Fruit fly (Drosophila melanogaster) whole organism, embryonic: ENCODE results near the gene CG2865.
A peak's percentile ranks its signal among the peaks of the same experiment; 100 is the strongest.

Experiments used
- Ada2b ChIP-seq: fragments of 200-800 bp; sonication (Bioruptor generic); IDR thresholded peaks from 2 replicates; pipeline ENCODE4 v1.3.6; 2022; ENCODE audit warnings: missing biosample characterization, missing genetic modification characterization
- Aef1 ChIP-seq: fragments of 200-800 bp; sonication (Bioruptor generic); IDR thresholded peaks from 3 replicates; pipeline ENCODE4 v1.3.6; 2022; ENCODE audit warnings: missing biosample characterization, missing genetic modification characterization
- Bgb ChIP-seq: fragments of 200-800 bp; sonication (Bioruptor generic); IDR thresholded peaks from 2 replicates; pipeline ENCODE4 v1.3.6; 2022; ENCODE audit warnings: missing biosample characterization, missing genetic modification characterization; ENCODE audit not compliant: partially characterized antibody
- BtbVII ChIP-seq: fragments of 200-800 bp; sonication (Bioruptor generic); optimal IDR thresholded peaks from 3 replicates; lab custom pipeline; 2017; ENCODE audit warnings: missing biosample characterization, mild to moderate bottlenecking, missing genetic modification characterization
- CG10274 ChIP-seq: fragments of 200-800 bp; sonication (Bioruptor generic); optimal IDR thresholded peaks from 3 replicates; lab custom pipeline; 2017; ENCODE audit warnings: missing biosample characterization, mild to moderate bottlenecking, missing genetic modification characterization
- CG12942 ChIP-seq: fragments of 200-800 bp; sonication (Bioruptor generic); optimal IDR thresholded peaks from 3 replicates; lab custom pipeline; 2016; ENCODE audit warnings: missing biosample characterization, missing genetic modification characterization
- CG17568 ChIP-seq: fragments of 200-800 bp; sonication (Bioruptor generic); optimal IDR thresholded peaks from 2 replicates; lab custom pipeline; 2018; ENCODE audit warnings: missing biosample characterization, mild to moderate bottlenecking, missing genetic modification characterization, moderate library complexity
- CG17829 ChIP-seq: fragments of 200-800 bp; optimal IDR thresholded peaks from 2 replicates; lab custom pipeline; 2019; ENCODE audit warnings: missing biosample characterization, mild to moderate bottlenecking, missing genetic modification characterization, moderate library complexity
- CG2199 ChIP-seq: fragments of 200-800 bp; sonication (Bioruptor generic); IDR thresholded peaks from 3 replicates; pipeline ENCODE4 v1.3.6; 2022; ENCODE audit warnings: missing biosample characterization, missing genetic modification characterization
- CG2202 ChIP-seq: fragments of 200-800 bp; sonication (Bioruptor generic); optimal IDR thresholded peaks from 2 replicates; lab custom pipeline; 2018; ENCODE audit warnings: missing biosample characterization, mild to moderate bottlenecking, missing genetic modification characterization
- CG32767 ChIP-seq: fragments of 200-800 bp; sonication (Bioruptor generic); IDR thresholded peaks from 2 replicates; pipeline ENCODE4 v1.3.6; 2022; ENCODE audit warnings: missing biosample characterization, missing genetic modification characterization
- CG34224 ChIP-seq: fragments of 200-800 bp; sonication (Bioruptor generic); IDR thresholded peaks from 3 replicates; pipeline ENCODE4 v1.3.6; 2022; ENCODE audit warnings: missing biosample characterization, missing genetic modification characterization; ENCODE audit not compliant: partially characterized antibody
- CG4360 ChIP-seq: fragments of 200-800 bp; sonication (Bioruptor generic); IDR thresholded peaks from 2 replicates; pipeline ENCODE4 v1.3.6; 2022; ENCODE audit warnings: missing biosample characterization, missing genetic modification characterization
- CG4424 ChIP-seq: fragments of 200-800 bp; sonication (Bioruptor generic); optimal IDR thresholded peaks from 3 replicates; lab custom pipeline; 2016; ENCODE audit warnings: missing biosample characterization, missing genetic modification characterization
- CG6272 ChIP-seq: fragments of 200-800 bp; sonication (Bioruptor generic); IDR thresholded peaks from 2 replicates; pipeline ENCODE4 v1.3.6; 2022; ENCODE audit warnings: missing biosample characterization, missing genetic modification characterization
- CG7745 ChIP-seq: fragments of 200-800 bp; sonication (Bioruptor generic); optimal IDR thresholded peaks from 2 replicates; lab custom pipeline; 2018; ENCODE audit warnings: missing biosample characterization, mild to moderate bottlenecking, missing genetic modification characterization, moderate library complexity
- CG8359 ChIP-seq: fragments of 200-800 bp; sonication (Bioruptor generic); optimal IDR thresholded peaks from 2 replicates; lab custom pipeline; 2017; ENCODE audit warnings: missing biosample characterization, mild to moderate bottlenecking, missing genetic modification characterization, borderline replicate concordance
- CG8924 ChIP-seq: fragments of 200-800 bp; optimal IDR thresholded peaks from 3 replicates; lab custom pipeline; 2019; ENCODE audit warnings: missing biosample characterization, mild to moderate bottlenecking, missing genetic modification characterization, moderate library complexity
- CG9797 ChIP-seq: fragments of 200-800 bp; sonication (Bioruptor generic); optimal IDR thresholded peaks from 3 replicates; lab custom pipeline; 2018; ENCODE audit warnings: missing biosample characterization, mild to moderate bottlenecking, missing genetic modification characterization
- CTCF ChIP-seq: fragments of 200-800 bp; sonication (Bioruptor generic); optimal IDR thresholded peaks from 2 replicates; lab custom pipeline; 2017; ENCODE audit warnings: missing biosample characterization, mild to moderate bottlenecking, missing genetic modification characterization, moderate library complexity
- CoRest ChIP-seq: fragments of 200-800 bp; sonication (Bioruptor generic); optimal IDR thresholded peaks from 3 replicates; lab custom pipeline; 2018; ENCODE audit warnings: missing biosample characterization, mild to moderate bottlenecking, missing genetic modification characterization, moderate library complexity
- D19A ChIP-seq: fragments of 200-800 bp; optimal IDR thresholded peaks from 3 replicates; lab custom pipeline; 2019; ENCODE audit warnings: missing biosample characterization, mild to moderate bottlenecking, missing genetic modification characterization, moderate library complexity
- GATAe ChIP-seq: fragments of 200-800 bp; sonication (Bioruptor generic); conservative IDR thresholded peaks from 2 replicates; pipeline ENCODE4 v1.3.6; 2022; ENCODE audit warnings: missing biosample characterization, missing genetic modification characterization
- HmgZ ChIP-seq: fragments of 200-800 bp; sonication (Bioruptor generic); optimal IDR thresholded peaks from 2 replicates; lab custom pipeline; 2018; ENCODE audit warnings: missing biosample characterization, mild to moderate bottlenecking, missing genetic modification characterization
- Hmr ChIP-seq: fragments of 200-800 bp; sonication (Bioruptor generic); optimal IDR thresholded peaks from 3 replicates; lab custom pipeline; 2017; ENCODE audit warnings: mild to moderate bottlenecking, missing biosample characterization, missing genetic modification reagents, missing genetic modification characterization
- Hmx ChIP-seq: fragments of 200-800 bp; sonication (Bioruptor generic); optimal IDR thresholded peaks from 2 replicates; lab custom pipeline; 2016; ENCODE audit warnings: missing biosample characterization, missing genetic modification characterization
- Lpt ChIP-seq: fragments of >200 bp; optimal IDR thresholded peaks from 2 replicates; lab custom pipeline; 2018; ENCODE audit warnings: missing biosample characterization, missing genetic modification characterization
- MBD-R2 ChIP-seq: fragments of 200-800 bp; sonication (Bioruptor generic); IDR thresholded peaks from 2 replicates; pipeline ENCODE4 v1.3.6; 2022; ENCODE audit warnings: missing biosample characterization, missing genetic modification characterization
- NFAT ChIP-seq: fragments of 200-800 bp; sonication (Bioruptor generic); IDR thresholded peaks from 2 replicates; pipeline ENCODE4 v1.3.6; 2022; ENCODE audit warnings: missing biosample characterization, missing genetic modification characterization
- Nf-YC ChIP-seq: fragments of 200-800 bp; optimal IDR thresholded peaks from 3 replicates; lab custom pipeline; 2019; ENCODE audit warnings: missing biosample characterization, mild to moderate bottlenecking, missing genetic modification characterization, moderate library complexity
- ash1 ChIP-seq: fragments of 200-800 bp; sonication (Bioruptor generic); optimal IDR thresholded peaks from 2 replicates; lab custom pipeline; 2018; ENCODE audit warnings: missing biosample characterization, mild to moderate bottlenecking, missing genetic modification characterization
- bbx ChIP-seq: fragments of 200-800 bp; sonication (Bioruptor generic); IDR thresholded peaks from 2 replicates; pipeline ENCODE4 v1.3.6; 2022; ENCODE audit warnings: missing biosample characterization, missing genetic modification characterization; ENCODE audit not compliant: partially characterized antibody
- bigmax ChIP-seq: fragments of 200-800 bp; sonication (Bioruptor generic); optimal IDR thresholded peaks from 2 replicates; lab custom pipeline; 2018; ENCODE audit warnings: missing biosample characterization, mild to moderate bottlenecking, missing genetic modification characterization
- ci ChIP-seq: fragments of 200-800 bp; sonication (Bioruptor generic); IDR thresholded peaks from 3 replicates; pipeline ENCODE4 v1.3.6; 2022; ENCODE audit warnings: missing biosample characterization, missing genetic modification characterization
- croc ChIP-seq: fragments of 200-800 bp; sonication (Bioruptor generic); conservative IDR thresholded peaks from 3 replicates; pipeline ENCODE4 v1.3.6; 2022; ENCODE audit warnings: missing biosample characterization, missing genetic modification characterization
- cwo ChIP-seq: fragments of 200-800 bp; sonication (Bioruptor generic); optimal IDR thresholded peaks from 3 replicates; lab custom pipeline; 2017; ENCODE audit warnings: missing biosample characterization, missing genetic modification characterization, mild to moderate bottlenecking, moderate library complexity, missing genetic modification reagents
- disco-r ChIP-seq: fragments of 200-800 bp; sonication (Bioruptor generic); optimal IDR thresholded peaks from 2 replicates; lab custom pipeline; 2016; ENCODE audit warnings: missing biosample characterization, missing genetic modification characterization
- exex ChIP-seq: fragments of 200-800 bp; sonication (Bioruptor generic); optimal IDR thresholded peaks from 4 replicates; lab custom pipeline; 2018; ENCODE audit warnings: missing biosample characterization, mild to moderate bottlenecking, missing genetic modification characterization, moderate library complexity
- gce ChIP-seq: fragments of 200-800 bp; sonication (Bioruptor generic); IDR thresholded peaks from 3 replicates; pipeline ENCODE4 v1.3.6; 2022; ENCODE audit warnings: missing biosample characterization, missing genetic modification characterization
- gcm ChIP-seq: fragments of 200-800 bp; sonication (Bioruptor generic); optimal IDR thresholded peaks from 2 replicates; lab custom pipeline; 2019; ENCODE audit warnings: missing biosample characterization, mild to moderate bottlenecking, missing genetic modification characterization, moderate library complexity
- jumu ChIP-seq: fragments of 200-800 bp; sonication (Bioruptor generic); optimal IDR thresholded peaks from 3 replicates; lab custom pipeline; 2016; ENCODE audit warnings: missing biosample characterization, missing genetic modification characterization
- kah ChIP-seq: fragments of 200-800 bp; sonication (Bioruptor generic); optimal IDR thresholded peaks from 2 replicates; lab custom pipeline; 2018; ENCODE audit warnings: missing biosample characterization, mild to moderate bottlenecking, missing genetic modification characterization
- oc ChIP-seq: fragments of 200-800 bp; sonication (Bioruptor generic); optimal IDR thresholded peaks from 2 replicates; lab custom pipeline; 2018; ENCODE audit warnings: missing biosample characterization, mild to moderate bottlenecking, missing genetic modification characterization, moderate library complexity
- onecut ChIP-seq: fragments of 200-800 bp; sonication (Bioruptor generic); IDR thresholded peaks from 2 replicates; pipeline ENCODE4 v1.3.6; 2022; ENCODE audit warnings: missing biosample characterization, missing genetic modification characterization
- run ChIP-seq: fragments of 200-800 bp; sonication (Bioruptor generic); optimal IDR thresholded peaks from 3 replicates; lab custom pipeline; 2018; ENCODE audit warnings: missing biosample characterization, mild to moderate bottlenecking, missing genetic modification characterization
- shn ChIP-seq: fragments of 200-800 bp; sonication (Bioruptor generic); optimal IDR thresholded peaks from 3 replicates; lab custom pipeline; 2016; ENCODE audit warnings: missing biosample characterization, missing genetic modification characterization
- wek ChIP-seq: fragments of 200-800 bp; sonication (Bioruptor generic); optimal IDR thresholded peaks from 3 replicates; lab custom pipeline; 2018; ENCODE audit warnings: missing biosample characterization, mild to moderate bottlenecking, missing genetic modification characterization, moderate library complexity
- zf30C ChIP-seq: fragments of 200-800 bp; sonication (Bioruptor generic); optimal IDR thresholded peaks from 3 replicates; lab custom pipeline; 2018; ENCODE audit warnings: missing biosample characterization, mild to moderate bottlenecking, missing genetic modification characterization
- zfh1 ChIP-seq: fragments of 200-800 bp; sonication (Bioruptor generic); IDR thresholded peaks from 3 replicates; pipeline ENCODE4 v1.3.6; 2022; ENCODE audit warnings: missing biosample characterization, missing genetic modification characterization

CG2865 gene

dm6 chrX:2301613-2302522, 8.7 kb upstream of the CG2865 start (continued):
- peak; percentile 61 for TF ChIP-seq kah (GFP tag; lab: Kevin White, UChicago)
- peak; percentile 76 for TF ChIP-seq oc (tag; lab: Kevin White, UChicago)
- TF ChIP-seq Ada2b, result peak; percentile 84
- TF ChIP-seq bigmax, result no peak
- TF ChIP-seq bbx, result no peak
- peak; percentile 84 for TF ChIP-seq CG17829 (tag; lab: Kevin White, UChicago)
- TF ChIP-seq CG12942, result peak; percentile 79
- peak; percentile 88 for TF ChIP-seq ci (GFP tag; lab: Robert Waterston, UW)
- TF ChIP-seq CG32767 (GFP tag; lab: Robert Waterston, UW), result peak; percentile 90
- peak; percentile 63 for TF ChIP-seq BtbVII (GFP tag; lab: Kevin White, UChicago)
- TF ChIP-seq exex, result no peak
- peak; percentile 79 for TF ChIP-seq CG4424
- TF ChIP-seq Bgb (GFP tag; lab: Robert Waterston, UW), result no peak
- no peak for TF ChIP-seq ash1 (GFP tag; lab: Kevin White, UChicago)
- peak; percentile 60 for TF ChIP-seq HmgZ (tag; lab: Kevin White, UChicago)
- peak; percentile 52 for TF ChIP-seq CG2202 (tag; lab: Kevin White, UChicago)
- TF ChIP-seq gcm (GFP tag; lab: Kevin White, UChicago), result peak; percentile 76
- TF ChIP-seq NFAT (GFP tag; lab: Robert Waterston, UW), result peak; percentile 60; the same call in 1 of the 2 replicates
- no peak for TF ChIP-seq zf30C (GFP tag; lab: Kevin White, UChicago)
- peak; percentile 64 for TF ChIP-seq CG6272
- TF ChIP-seq CG17568, result peak; percentile 75
- peak; percentile 62 for TF ChIP-seq CG10274 (GFP tag; lab: Kevin White, UChicago)
- TF ChIP-seq croc (GFP tag; lab: Robert Waterston, UW), result peak; percentile 81
- peak; percentile 70 for TF ChIP-seq disco-r (GFP tag; lab: Kevin White, UChicago)
- TF ChIP-seq CG34224 (GFP tag; lab: Robert Waterston, UW), result no peak
- peak; percentile 80 for TF ChIP-seq zfh1 (GFP tag; lab: Robert Waterston, UW)
- peak; percentile 41 for TF ChIP-seq CG4360 (GFP tag; lab: Robert Waterston, UW)
- peak; percentile 62 for TF ChIP-seq cwo (GFP tag; lab: Kevin White, UChicago)
- peak; percentile 58 for TF ChIP-seq Nf-YC (tag; lab: Kevin White, UChicago)
- TF ChIP-seq CG8359 (GFP tag; lab: Kevin White, UChicago), result peak; percentile 67
- no peak; the same call in 1 of the 2 replicates for TF ChIP-seq GATAe (GFP tag; lab: Robert Waterston, UW)
- TF ChIP-seq shn, result peak; percentile 84
- TF ChIP-seq CG9797, result no peak
- TF ChIP-seq Aef1 (GFP tag; lab: Robert Waterston, UW), result peak; percentile 78
- TF ChIP-seq Hmr (GFP tag; lab: Kevin White, UChicago), result peak; percentile 79
- peak; percentile 85; the same call in 2 of the 3 replicates for TF ChIP-seq CG2199 (GFP tag; lab: Robert Waterston, UW)
- TF ChIP-seq CTCF (GFP tag; lab: Kevin White, UChicago), result peak; percentile 38
- peak; percentile 28 for TF ChIP-seq Hmx
- peak; percentile 67 for TF ChIP-seq wek (GFP tag; lab: Kevin White, UChicago)
- TF ChIP-seq CG8924 (tag; lab: Kevin White, UChicago), result peak; percentile 83
- 0 out of 3 replicates have a peak, but pooled peaks have one; percentile 73 for TF ChIP-seq gce (GFP tag; lab: Robert Waterston, UW)
- TF ChIP-seq Lpt, result no peak
- peak; percentile 64 for TF ChIP-seq run (tag; lab: Kevin White, UChicago)
- TF ChIP-seq D19A (tag; lab: Kevin White, UChicago), result peak; percentile 78
- TF ChIP-seq onecut (GFP tag; lab: Robert Waterston, UW), result peak; percentile 66; the same call in 1 of the 2 replicates
- TF ChIP-seq CoRest (tag; lab: Kevin White, UChicago), result peak; percentile 84
- peak; percentile 86 for TF ChIP-seq jumu (GFP tag; lab: Kevin White, UChicago)
- no peak for TF ChIP-seq CG7745
- peak; percentile 43; the same call in 1 of the 2 replicates for TF ChIP-seq MBD-R2
